Worm (Caenorhabditis elegans) whole organism, late embryonic: Measurements from ENCODE around the gene R05D8.9.

Source experiments
- K09A11.1 ChIP-seq: sonication (generic microtip); optimal IDR thresholded peaks from 2 replicates; lab custom pipeline; 2017; ENCODE audit warnings: antibody characterized with exemption, mild to moderate bottlenecking, missing genetic modification characterization, missing compliant biosample characterization; ENCODE audit not compliant: insufficient read depth
- ceh-2 ChIP-seq: sonication (generic microtip); optimal IDR thresholded peaks from 2 replicates; lab custom pipeline; 2016; ENCODE audit warnings: missing genotype, missing genetic modification characterization, missing compliant biosample characterization
- ceh-30 ChIP-seq: fragments of 150-350 bp; optimal IDR thresholded peaks from 2 replicates; lab custom pipeline; 2014; ENCODE audit warnings: missing biosample characterization, missing genetic modification characterization
- che-1 ChIP-seq: sonication (generic microtip); optimal IDR thresholded peaks from 2 replicates; lab custom pipeline; 2016; ENCODE audit warnings: mild to moderate bottlenecking, missing genetic modification characterization, missing compliant biosample characterization
- ets-4 ChIP-seq: sonication (generic microtip); optimal IDR thresholded peaks from 2 replicates; lab custom pipeline; 2016; ENCODE audit warnings: missing genetic modification characterization, missing compliant biosample characterization
- hlh-30 ChIP-seq: sonication (generic microtip); optimal IDR thresholded peaks from 2 replicates; lab custom pipeline; 2017; ENCODE audit warnings: antibody characterized with exemption, missing genetic modification characterization, missing compliant biosample characterization; ENCODE audit not compliant: insufficient read depth
- mec-3 ChIP-seq: sonication (generic microtip); optimal IDR thresholded peaks from 2 replicates; lab custom pipeline; 2016; ENCODE audit warnings: borderline replicate concordance, missing genetic modification characterization, missing compliant biosample characterization
- nfya-1 ChIP-seq: sonication (generic microtip); optimal IDR thresholded peaks from 2 replicates; lab custom pipeline; 2017; ENCODE audit warnings: missing genetic modification characterization, mild to moderate bottlenecking, missing compliant biosample characterization, antibody characterized with exemption, moderate library complexity
- nhr-11 ChIP-seq: fragments of 150-350 bp; optimal IDR thresholded peaks from 2 replicates; lab custom pipeline; 2014; ENCODE audit warnings: missing biosample characterization, missing genetic modification characterization
- pat-9 ChIP-seq: fragments of 200-800 bp; sonication (Bioruptor generic); optimal IDR thresholded peaks from 2 replicates; lab custom pipeline; 2018; ENCODE audit warnings: mild to moderate bottlenecking, missing genetic modification characterization, moderate library complexity, missing compliant biosample characterization
- pha-4 ChIP-seq: fragments of 150-350 bp; optimal IDR thresholded peaks from 2 replicates; lab custom pipeline; 2018; ENCODE audit warnings: missing biosample characterization, missing genetic modification reagents, missing genetic modification characterization
- ztf-16 ChIP-seq: sonication (generic microtip); optimal IDR thresholded peaks from 2 replicates; lab custom pipeline; 2017; ENCODE audit warnings: missing genetic modification characterization, missing compliant biosample characterization

DNA sequence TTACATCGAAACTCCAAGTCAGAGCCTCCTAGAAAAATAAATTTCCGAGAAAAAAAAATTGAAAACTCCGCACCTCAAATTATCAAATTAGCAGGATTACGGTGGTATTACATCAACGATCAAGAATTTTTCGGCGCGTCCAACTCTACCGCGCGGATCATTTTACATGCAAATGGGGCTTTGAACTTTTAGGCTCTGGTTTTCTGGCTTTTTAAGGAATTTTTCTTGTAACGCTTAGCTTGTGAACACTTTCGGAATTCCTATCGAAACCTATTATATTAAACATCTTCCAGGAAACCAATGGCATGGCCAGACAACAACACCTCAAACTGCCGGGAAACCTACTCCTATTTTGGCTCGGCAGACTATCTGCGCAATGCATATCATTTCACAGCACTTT lies 4.2 kb upstream of the R05D8.9 start, which contains the start of gene srh-56:
- no peak for TF ChIP-seq pha-4 (tag; lab: Kevin White, UChicago)
- TF ChIP-seq nfya-1 (tag; lab: Kevin White, UChicago) = no peak
- TF ChIP-seq ztf-16 (tag; lab: Kevin White, UChicago) = no peak
- no peak for TF ChIP-seq hlh-30 (tag; lab: Kevin White, UChicago)
- TF ChIP-seq mec-3 (tag; lab: Kevin White, UChicago) = no peak
- TF ChIP-seq nhr-11 = no peak
- TF ChIP-seq ceh-2 (tag; lab: Kevin White, UChicago) = no peak
- TF ChIP-seq che-1 (tag; lab: Kevin White, UChicago) = no peak
- TF ChIP-seq pat-9 (tag; lab: Kevin White, UChicago) = no peak
- TF ChIP-seq ceh-30 (tag; lab: Kevin White, UChicago) = no peak
- no peak for TF ChIP-seq K09A11.1 (tag; lab: Kevin White, UChicago)
- no peak for TF ChIP-seq ets-4
